Fruit fly (Drosophila melanogaster) whole organism, embryonic: Measurements from ENCODE around the gene Ythdf.

Experiments
- CG11093 ChIP-seq: fragments of 200-800 bp; sonication (Bioruptor generic); IDR thresholded peaks from 3 replicates; pipeline ENCODE4 v1.3.6; 2022; ENCODE audit warnings: missing biosample characterization, missing genetic modification characterization
- CG1233 ChIP-seq: fragments of 200-800 bp; sonication (Bioruptor generic); optimal IDR thresholded peaks from 4 replicates; lab custom pipeline; 2018; ENCODE audit warnings: missing biosample characterization, mild to moderate bottlenecking, missing genetic modification characterization
- CG13287 ChIP-seq: fragments of 200-800 bp; sonication (Bioruptor generic); IDR thresholded peaks from 2 replicates; pipeline ENCODE4 v1.3.6; 2022; ENCODE audit warnings: missing biosample characterization, missing genetic modification characterization; ENCODE audit not compliant: partially characterized antibody
- CG13424 ChIP-seq: fragments of 200-800 bp; sonication (Bioruptor generic); optimal IDR thresholded peaks from 2 replicates; lab custom pipeline; 2019; ENCODE audit warnings: missing biosample characterization, mild to moderate bottlenecking, missing genetic modification characterization, moderate library complexity
- CG15269 ChIP-seq: fragments of 200-800 bp; sonication (Bioruptor generic); optimal IDR thresholded peaks from 2 replicates; lab custom pipeline; 2018; ENCODE audit warnings: missing biosample characterization, mild to moderate bottlenecking, missing genetic modification characterization, moderate library complexity
- CG1603 ChIP-seq: fragments of 200-800 bp; sonication (Bioruptor generic); optimal IDR thresholded peaks from 2 replicates; lab custom pipeline; 2019; ENCODE audit warnings: missing biosample characterization, mild to moderate bottlenecking, missing genetic modification characterization, moderate library complexity
- CG17385 ChIP-seq: fragments of 200-800 bp; sonication (Bioruptor generic); optimal IDR thresholded peaks from 3 replicates; lab custom pipeline; 2018; ENCODE audit warnings: missing biosample characterization, mild to moderate bottlenecking, missing genetic modification characterization
- CG2199 ChIP-seq: fragments of 200-800 bp; sonication (Bioruptor generic); IDR thresholded peaks from 3 replicates; pipeline ENCODE4 v1.3.6; 2022; ENCODE audit warnings: missing biosample characterization, missing genetic modification characterization
- CG30020 ChIP-seq: fragments of 200-800 bp; optimal IDR thresholded peaks from 2 replicates; lab custom pipeline; 2019; ENCODE audit warnings: missing biosample characterization, mild to moderate bottlenecking, missing genetic modification characterization, moderate library complexity
- CG31441 ChIP-seq: fragments of 200-800 bp; sonication (Bioruptor generic); IDR thresholded peaks from 2 replicates; pipeline ENCODE4 v1.3.6; 2022; ENCODE audit warnings: missing biosample characterization, missing genetic modification characterization
- CG3995 ChIP-seq: fragments of 200-800 bp; sonication (Bioruptor generic); optimal IDR thresholded peaks from 3 replicates; lab custom pipeline; 2016; ENCODE audit warnings: missing biosample characterization, missing genetic modification characterization
- CG4282 ChIP-seq: fragments of 200-800 bp; sonication (Bioruptor generic); optimal IDR thresholded peaks from 2 replicates; lab custom pipeline; 2016; ENCODE audit warnings: missing biosample characterization, missing genetic modification characterization
- CG4617 ChIP-seq: fragments of 200-800 bp; sonication (Bioruptor generic); optimal IDR thresholded peaks from 3 replicates; lab custom pipeline; 2016; ENCODE audit warnings: missing biosample characterization, missing genetic modification characterization, borderline replicate concordance
- CG7372 ChIP-seq: fragments of 200-800 bp; sonication (Bioruptor generic); IDR thresholded peaks from 2 replicates; pipeline ENCODE4 v1.3.6; 2022; ENCODE audit warnings: missing biosample characterization, missing genetic modification characterization
- CG8290 ChIP-seq, 3 experiments: fragments of 200-800 bp; sonication (Bioruptor generic); optimal IDR thresholded peaks; 2 replicates each; lab custom pipeline; 2016 to 2019; ENCODE audit warnings: missing biosample characterization in 3 of 3, missing genetic modification characterization in 3 of 3, mild to moderate bottlenecking in 2 of 3, moderate library complexity in 1 of 3
- CG9727 ChIP-seq: fragments of 200-800 bp; sonication (Bioruptor generic); optimal IDR thresholded peaks from 3 replicates; lab custom pipeline; 2017; ENCODE audit warnings: missing biosample characterization, mild to moderate bottlenecking, missing genetic modification characterization
- CG9797 ChIP-seq: fragments of 200-800 bp; sonication (Bioruptor generic); optimal IDR thresholded peaks from 3 replicates; lab custom pipeline; 2018; ENCODE audit warnings: missing biosample characterization, mild to moderate bottlenecking, missing genetic modification characterization
- Dfd ChIP-seq, 2 experiments: fragments of >200 bp; optimal IDR thresholded peaks; 2 replicates each; lab custom pipeline; 2017; ENCODE audit warnings: missing biosample characterization in 2 of 2, missing genetic modification characterization in 2 of 2
- Dll ChIP-seq: fragments of 200-800 bp; sonication (Bioruptor generic); IDR thresholded peaks from 4 replicates; pipeline ENCODE4 v1.3.6; 2022; ENCODE audit warnings: missing biosample characterization, missing genetic modification characterization; ENCODE audit not compliant: partially characterized antibody
- Dp ChIP-seq: fragments of 200-800 bp; sonication (Bioruptor generic); optimal IDR thresholded peaks from 2 replicates; lab custom pipeline; 2018; ENCODE audit warnings: missing biosample characterization, mild to moderate bottlenecking, missing genetic modification characterization, moderate library complexity
- H2.0 ChIP-seq: fragments of 200-800 bp; sonication (Bioruptor generic); IDR thresholded peaks from 2 replicates; pipeline ENCODE4 v1.3.6; 2022; ENCODE audit warnings: missing biosample characterization, missing genetic modification characterization
- HLH54F ChIP-seq: fragments of 200-800 bp; sonication (Bioruptor generic); optimal IDR thresholded peaks from 3 replicates; lab custom pipeline; 2016; ENCODE audit warnings: missing biosample characterization, missing genetic modification characterization
- HmgZ ChIP-seq: fragments of 200-800 bp; sonication (Bioruptor generic); optimal IDR thresholded peaks from 2 replicates; lab custom pipeline; 2018; ENCODE audit warnings: missing biosample characterization, mild to moderate bottlenecking, missing genetic modification characterization
- Hr51 ChIP-seq, 2 experiments: fragments of 200-800 bp; sonication (Bioruptor generic); optimal IDR thresholded peaks; 2 replicates in 1 of 2; 3 replicates in 1 of 2; lab custom pipeline; 2016 to 2018; ENCODE audit warnings: missing biosample characterization in 2 of 2, missing genetic modification characterization in 2 of 2, mild to moderate bottlenecking in 1 of 2, moderate library complexity in 1 of 2
- MBD-R2 ChIP-seq: fragments of 200-800 bp; sonication (Bioruptor generic); IDR thresholded peaks from 2 replicates; pipeline ENCODE4 v1.3.6; 2022; ENCODE audit warnings: missing biosample characterization, missing genetic modification characterization
- NC2α ChIP-seq: fragments of 200-800 bp; sonication (Bioruptor generic); optimal IDR thresholded peaks from 2 replicates; lab custom pipeline; 2016; ENCODE audit warnings: missing biosample characterization, missing genetic modification characterization
- NK7.1 ChIP-seq: fragments of 200-800 bp; sonication (Bioruptor generic); optimal IDR thresholded peaks from 3 replicates; lab custom pipeline; 2016; ENCODE audit warnings: missing biosample characterization, missing genetic modification characterization
- Opbp ChIP-seq: fragments of 200-800 bp; sonication (Bioruptor generic); IDR thresholded peaks from 3 replicates; pipeline ENCODE4 v1.3.6; 2022; ENCODE audit warnings: missing biosample characterization, missing genetic modification characterization; ENCODE audit not compliant: partially characterized antibody
- Sin3A ChIP-seq: fragments of >200 bp; optimal IDR thresholded peaks from 2 replicates; lab custom pipeline; 2018
- Sox100B ChIP-seq: fragments of 200-800 bp; sonication (Bioruptor generic); optimal IDR thresholded peaks from 3 replicates; lab custom pipeline; 2018; ENCODE audit warnings: missing biosample characterization, mild to moderate bottlenecking, missing genetic modification characterization
- Spps ChIP-seq: fragments of 200-800 bp; sonication (Bioruptor generic); optimal IDR thresholded peaks from 2 replicates; lab custom pipeline; 2018; ENCODE audit warnings: missing biosample characterization, mild to moderate bottlenecking, missing genetic modification characterization
- Trl ChIP-seq, 3 experiments: fragments of >200 bp in 2 of 3; fragments of 200-800 bp in 1 of 3; sonication (Bioruptor generic) in 1 of 3; optimal IDR thresholded peaks; 2 replicates in 1 of 3; 3 replicates in 2 of 3; lab custom pipeline; 2016 to 2017; ENCODE audit warnings: missing biosample characterization in 1 of 3, missing genetic modification characterization in 1 of 3
- dmrt11E ChIP-seq: fragments of 200-800 bp; sonication (Bioruptor generic); optimal IDR thresholded peaks from 3 replicates; lab custom pipeline; 2018; ENCODE audit warnings: missing biosample characterization, mild to moderate bottlenecking, missing genetic modification characterization, moderate library complexity
- fd3F ChIP-seq: fragments of 200-800 bp; sonication (Bioruptor generic); optimal IDR thresholded peaks from 2 replicates; lab custom pipeline; 2018; ENCODE audit warnings: missing biosample characterization, mild to moderate bottlenecking, missing genetic modification characterization, moderate library complexity
- hth ChIP-seq: fragments of >200 bp; optimal IDR thresholded peaks from 2 replicates; lab custom pipeline; 2017; ENCODE audit warnings: inconsistent platforms
- jing ChIP-seq: fragments of 200-800 bp; sonication (Bioruptor generic); optimal IDR thresholded peaks from 2 replicates; lab custom pipeline; 2018; ENCODE audit warnings: missing biosample characterization, mild to moderate bottlenecking, missing genetic modification characterization
- kah ChIP-seq: fragments of 200-800 bp; sonication (Bioruptor generic); optimal IDR thresholded peaks from 2 replicates; lab custom pipeline; 2018; ENCODE audit warnings: missing biosample characterization, mild to moderate bottlenecking, missing genetic modification characterization
- klu ChIP-seq: fragments of 200-800 bp; sonication (Bioruptor generic); IDR thresholded peaks from 2 replicates; pipeline ENCODE4 v1.3.6; 2022; ENCODE audit warnings: missing biosample characterization, missing genetic modification characterization
- maf-S ChIP-seq: fragments of 200-800 bp; sonication (Bioruptor generic); optimal IDR thresholded peaks from 2 replicates; lab custom pipeline; 2016; ENCODE audit warnings: missing biosample characterization, missing genetic modification characterization
- mirr ChIP-seq: fragments of 200-800 bp; sonication (Bioruptor generic); optimal IDR thresholded peaks from 3 replicates; lab custom pipeline; 2018; ENCODE audit warnings: missing biosample characterization, mild to moderate bottlenecking, missing genetic modification characterization
- pros ChIP-seq: fragments of 200-800 bp; sonication (Bioruptor generic); optimal IDR thresholded peaks from 3 replicates; lab custom pipeline; 2019; ENCODE audit warnings: missing biosample characterization, mild to moderate bottlenecking, missing genetic modification characterization, moderate library complexity
- scrt ChIP-seq: fragments of 200-800 bp; sonication (Bioruptor generic); optimal IDR thresholded peaks from 2 replicates; lab custom pipeline; 2018; ENCODE audit warnings: missing biosample characterization, mild to moderate bottlenecking, missing genetic modification characterization, moderate library complexity
- sima ChIP-seq: fragments of 200-800 bp; sonication (Bioruptor generic); optimal IDR thresholded peaks from 2 replicates; lab custom pipeline; 2016; ENCODE audit warnings: missing biosample characterization, missing genetic modification characterization
- sr ChIP-seq: fragments of 200-800 bp; sonication (Bioruptor generic); IDR thresholded peaks from 3 replicates; pipeline ENCODE4 v1.3.6; 2022; ENCODE audit warnings: missing biosample characterization, missing genetic modification characterization
- tio ChIP-seq: fragments of 200-800 bp; sonication (Bioruptor generic); optimal IDR thresholded peaks from 2 replicates; lab custom pipeline; 2017; ENCODE audit warnings: missing biosample characterization, missing genetic modification characterization, inconsistent platforms
- tna ChIP-seq: fragments of 200-800 bp; sonication (Bioruptor generic); IDR thresholded peaks from 2 replicates; pipeline ENCODE4 v1.3.6; 2022; ENCODE audit warnings: missing biosample characterization, missing genetic modification characterization; ENCODE audit not compliant: partially characterized antibody
- vvl ChIP-seq: fragments of 200-800 bp; sonication (Bioruptor generic); IDR thresholded peaks from 2 replicates; pipeline ENCODE4 v1.3.6; 2022; ENCODE audit warnings: missing biosample characterization, missing genetic modification characterization
- wek ChIP-seq: fragments of 200-800 bp; sonication (Bioruptor generic); optimal IDR thresholded peaks from 3 replicates; lab custom pipeline; 2018; ENCODE audit warnings: missing biosample characterization, mild to moderate bottlenecking, missing genetic modification characterization, moderate library complexity

Ythdf gene

DNA sequence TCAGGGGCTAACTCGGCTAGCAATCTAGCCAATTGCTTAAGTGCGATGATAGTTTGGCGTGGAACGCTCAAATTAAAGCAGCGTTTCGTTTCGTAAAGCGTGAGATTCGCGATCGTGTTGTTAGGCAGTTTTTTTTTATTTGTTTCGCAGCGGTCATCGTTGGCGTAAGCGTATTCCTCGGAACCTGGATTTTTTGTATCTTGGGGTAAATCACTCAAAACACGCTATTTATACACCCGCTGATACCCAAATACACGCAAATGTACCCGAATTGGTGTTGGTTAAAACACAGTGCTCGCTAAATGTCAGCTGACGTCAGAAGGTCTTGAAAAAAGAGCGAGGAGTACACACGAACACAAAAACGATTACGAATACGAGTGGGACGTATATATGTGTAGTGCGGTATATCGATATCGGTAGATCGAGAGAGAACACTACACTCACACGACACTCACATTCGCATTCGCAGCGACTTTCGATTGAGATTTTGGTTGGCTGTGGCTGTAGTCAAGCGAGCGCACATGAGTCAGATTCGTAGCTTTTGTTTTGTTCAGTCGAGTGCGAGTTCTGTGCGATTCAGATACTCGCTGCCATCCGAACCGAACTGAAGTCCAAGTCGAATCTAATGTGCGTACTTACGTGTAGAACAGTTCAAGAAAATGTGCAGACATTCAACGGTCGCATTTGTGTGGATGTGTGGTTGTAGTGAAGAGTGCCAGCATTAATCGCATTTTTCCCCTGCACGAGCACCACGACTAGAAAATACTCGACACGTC lies 10.9 kb upstream of the Ythdf start (continued):
- TF ChIP-seq CG13287 (GFP tag; lab: Robert Waterston, UW) (no peak), CG1233 (GFP tag; lab: Kevin White, UChicago) (no peak), vvl (GFP tag; lab: Robert Waterston, UW) (no peak)

DNA sequence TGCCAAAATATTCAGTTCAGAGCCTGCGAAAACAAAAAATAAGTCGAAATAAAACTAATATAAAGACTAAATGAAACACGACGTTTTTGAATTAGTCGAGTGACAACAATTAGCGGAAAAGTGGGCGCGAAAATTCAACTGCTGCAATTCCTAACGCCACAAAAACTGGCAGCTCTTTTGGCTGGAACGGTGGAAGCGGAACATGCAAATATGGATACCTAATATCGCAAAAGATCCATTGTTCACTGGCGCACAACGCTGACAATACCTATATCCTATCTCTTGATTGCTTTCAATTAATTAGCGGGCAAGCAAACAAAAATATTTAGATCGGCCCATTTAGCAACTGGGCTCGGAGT lies 10.3 kb upstream of the Ythdf start, which contains the start of gene CG11791:
Gene CG11791 (plus strand): TSS at position 234 of the 359 bp plus-strand sequence.
- peak; percentile 71 for TF ChIP-seq Dp (GFP tag; lab: Kevin White, UChicago)
- TF ChIP-seq Dll (GFP tag; lab: Robert Waterston, UW) = no peak
- no peak for TF ChIP-seq Opbp
- no peak for TF ChIP-seq Sox100B
- no peak for TF ChIP-seq jing (GFP tag; lab: Kevin White, UChicago)
- no peak for TF ChIP-seq CG11093 (GFP tag; lab: Robert Waterston, UW)
- no peak for TF ChIP-seq H2.0 (GFP tag; lab: Robert Waterston, UW)
- TF ChIP-seq sr = no peak
- no peak for TF ChIP-seq kah (GFP tag; lab: Kevin White, UChicago)
- TF ChIP-seq CG9797 (GFP tag; lab: Kevin White, UChicago) = no peak
- no peak for TF ChIP-seq CG31441
- TF ChIP-seq wek (GFP tag; lab: Kevin White, UChicago) = no peak
- no peak for TF ChIP-seq scrt (GFP tag; lab: Kevin White, UChicago)
- no peak for TF ChIP-seq CG2199
- no peak for TF ChIP-seq dmrt11E
- no peak for TF ChIP-seq HmgZ (tag; lab: Kevin White, UChicago)
- no peak for TF ChIP-seq klu (GFP tag; lab: Robert Waterston, UW)
- TF ChIP-seq Hr51 (GFP tag; optimal IDR thresholded peaks at IDR 0.05; lab: Kevin White, UChicago) = no peak
- TF ChIP-seq tio (GFP tag; lab: Kevin White, UChicago) = no peak
- TF ChIP-seq CG7372 (GFP tag; lab: Robert Waterston, UW) = no peak
- no peak for TF ChIP-seq Dfd (GFP tag; optimal IDR thresholded peaks at IDR 0.05; lab: Kevin White, UChicago)
- TF ChIP-seq maf-S (GFP tag; lab: Kevin White, UChicago) = no peak
- TF ChIP-seq tna = no peak
- no peak for TF ChIP-seq CG4282
- TF ChIP-seq CG17385 (GFP tag; lab: Kevin White, UChicago) = no peak
- no peak for TF ChIP-seq hth (lab: Kevin White, UChicago)
- TF ChIP-seq pros (GFP tag; lab: Kevin White, UChicago) = no peak
- no peak for TF ChIP-seq NC2α (GFP tag; lab: Kevin White, UChicago)
- no peak for TF ChIP-seq CG9727 (GFP tag; lab: Kevin White, UChicago)
- TF ChIP-seq CG15269 (tag; lab: Kevin White, UChicago) = no peak
- peak; percentile 83 for TF ChIP-seq CG3995 (GFP tag; lab: Kevin White, UChicago)
- peak; percentile 95 for TF ChIP-seq CG1603
- TF ChIP-seq Trl (optimal IDR thresholded peaks at IDR 0.05; lab: Kevin White, UChicago) = no peak
- TF ChIP-seq Trl (GFP tag; optimal IDR thresholded peaks at IDR 0.05; lab: Kevin White, UChicago) = no peak
- TF ChIP-seq sima (GFP tag; lab: Kevin White, UChicago) = no peak
- no peak for TF ChIP-seq MBD-R2 (GFP tag; lab: Robert Waterston, UW)
- no peak for TF ChIP-seq CG8290 (GFP tag; optimal IDR thresholded peaks at IDR 0.05; lab: Kevin White, UChicago)
- TF ChIP-seq CG8290 (tag; optimal IDR thresholded peaks at IDR 0.05; lab: Kevin White, UChicago) = peak in 1 of 2 experiments; percentile 11
- peak; percentile 1 for TF ChIP-seq HLH54F
- peak; percentile 36 for TF ChIP-seq CG30020 (tag; lab: Kevin White, UChicago)
- no peak for TF ChIP-seq CG13424 (tag; lab: Kevin White, UChicago)
- TF ChIP-seq mirr (GFP tag; lab: Kevin White, UChicago) = no peak
- TF ChIP-seq NK7.1 (GFP tag; lab: Kevin White, UChicago) = no peak
- TF ChIP-seq fd3F (GFP tag; lab: Kevin White, UChicago) = no peak
- TF ChIP-seq Sin3A (lab: Kevin White, UChicago) = peak; percentile 17
- no peak for TF ChIP-seq Spps (tag; lab: Kevin White, UChicago)
- TF ChIP-seq CG4617 = no peak
